Worm (Caenorhabditis elegans) whole organism, L2 larva: ENCODE measurements around the gene C36B7.1.

Experiments used
- elt-3 ChIP-seq: sonication (generic microtip); optimal IDR thresholded peaks from 2 replicates; lab custom pipeline; 2017; ENCODE audit warnings: missing biosample characterization, missing genetic modification characterization
- lin-13 ChIP-seq: fragments of 150-350 bp; optimal IDR thresholded peaks from 2 replicates; lab custom pipeline; 2014; ENCODE audit warnings: missing biosample characterization, missing genetic modification reagents, missing genetic modification characterization
- lsy-2 ChIP-seq, 2 experiments: fragments of 150-350 bp in 1 of 2; sonication (generic microtip) in 1 of 2; optimal IDR thresholded peaks; 2 replicates each; lab custom pipeline; 2014 to 2017; ENCODE audit warnings: missing biosample characterization in 2 of 2, missing genetic modification characterization in 2 of 2
- nhr-11 ChIP-seq: fragments of 150-350 bp; optimal IDR thresholded peaks from 2 replicates; lab custom pipeline; 2014; ENCODE audit warnings: missing biosample characterization, missing genetic modification characterization
- sem-4 ChIP-seq: fragments of 150-350 bp; optimal IDR thresholded peaks from 2 replicates; lab custom pipeline; 2014; ENCODE audit warnings: missing biosample characterization, missing genetic modification reagents, missing genetic modification characterization
- snpc-4 ChIP-seq: fragments of 150-350 bp; optimal IDR thresholded peaks from 2 replicates; lab custom pipeline; 2014; ENCODE audit warnings: missing biosample characterization, missing genetic modification characterization

- TF ChIP-seq snpc-4 (tag; lab: Kevin White, UChicago) (no peak), lsy-2 (tag; optimal IDR thresholded peaks at IDR 0.05; lab: Kevin White, UChicago) (no peak), lin-13 (no peak), elt-3 (tag; lab: Kevin White, UChicago) (no peak), nhr-11 (tag; lab: Kevin White, UChicago) (no peak), sem-4 (tag; lab: Kevin White, UChicago) (no peak)
Measured at ce11 chrX:7151189-7151857, 38.6 kb downstream of the C36B7.1 start, which contains the start of gene lam-2.
